Fruit fly (Drosophila melanogaster) whole organism, embryonic: Measurements from ENCODE around the gene CG42634.

Experiments used
- Atf6 ChIP-seq: fragments of 200-800 bp; sonication (Bioruptor generic); IDR thresholded peaks from 2 replicates; pipeline ENCODE4 v1.3.6; 2022; ENCODE audit warnings: missing biosample characterization, missing genetic modification characterization
- BEAF-32 ChIP-seq: fragments of 200-800 bp; sonication (Bioruptor generic); optimal IDR thresholded peaks from 3 replicates; lab custom pipeline; 2017; ENCODE audit warnings: missing biosample characterization, missing genetic modification characterization, mild to moderate bottlenecking, moderate library complexity, missing genetic modification reagents
- CG11247 ChIP-seq: fragments of 200-800 bp; sonication (Bioruptor generic); IDR thresholded peaks from 2 replicates; pipeline ENCODE4 v1.3.6; 2022; ENCODE audit warnings: missing biosample characterization, missing genetic modification characterization
- CG12104 ChIP-seq: fragments of 200-800 bp; sonication (Bioruptor generic); optimal IDR thresholded peaks from 3 replicates; lab custom pipeline; 2016; ENCODE audit warnings: missing biosample characterization, missing genetic modification characterization
- CG1832 ChIP-seq: fragments of 200-800 bp; sonication (Bioruptor generic); optimal IDR thresholded peaks from 2 replicates; lab custom pipeline; 2017; ENCODE audit warnings: missing biosample characterization, mild to moderate bottlenecking, missing genetic modification characterization, inconsistent platforms
- CG18599 ChIP-seq: fragments of 200-800 bp; sonication (Bioruptor generic); optimal IDR thresholded peaks from 3 replicates; lab custom pipeline; 2017; ENCODE audit warnings: missing biosample characterization, missing genetic modification characterization, mild to moderate bottlenecking, moderate library complexity, missing genetic modification reagents
- CG31388 ChIP-seq: fragments of 200-800 bp; sonication (Bioruptor generic); optimal IDR thresholded peaks from 2 replicates; lab custom pipeline; 2016; ENCODE audit warnings: missing biosample characterization, missing genetic modification characterization
- CG32532 ChIP-seq: fragments of 200-800 bp; sonication (Bioruptor generic); IDR thresholded peaks from 2 replicates; pipeline ENCODE4 v1.3.6; 2022; ENCODE audit warnings: missing biosample characterization, missing genetic modification characterization
- CG32767 ChIP-seq: fragments of 200-800 bp; sonication (Bioruptor generic); IDR thresholded peaks from 2 replicates; pipeline ENCODE4 v1.3.6; 2022; ENCODE audit warnings: missing biosample characterization, missing genetic modification characterization
- CG33213 ChIP-seq: fragments of 200-800 bp; sonication (Bioruptor generic); optimal IDR thresholded peaks from 3 replicates; lab custom pipeline; 2016; ENCODE audit warnings: missing biosample characterization, missing genetic modification characterization
- CG4328 ChIP-seq: fragments of 200-800 bp; sonication (Bioruptor generic); optimal IDR thresholded peaks from 3 replicates; lab custom pipeline; 2017; ENCODE audit warnings: missing biosample characterization, missing genetic modification reagents, missing genetic modification characterization
- CG8281 ChIP-seq: fragments of 200-800 bp; sonication (Bioruptor generic); optimal IDR thresholded peaks from 2 replicates; lab custom pipeline; 2018; ENCODE audit warnings: missing biosample characterization, mild to moderate bottlenecking, missing genetic modification characterization, moderate library complexity
- CG9437 ChIP-seq: fragments of 200-800 bp; sonication (Bioruptor generic); optimal IDR thresholded peaks from 2 replicates; lab custom pipeline; 2018; ENCODE audit warnings: missing biosample characterization, mild to moderate bottlenecking, missing genetic modification characterization
- CHES-1-like ChIP-seq: fragments of 200-800 bp; sonication (Bioruptor generic); optimal IDR thresholded peaks from 2 replicates; lab custom pipeline; 2016; ENCODE audit warnings: missing biosample characterization, missing genetic modification characterization
- CoRest ChIP-seq: fragments of 200-800 bp; sonication (Bioruptor generic); optimal IDR thresholded peaks from 3 replicates; lab custom pipeline; 2018; ENCODE audit warnings: missing biosample characterization, mild to moderate bottlenecking, missing genetic modification characterization, moderate library complexity
- CrebB ChIP-seq: fragments of 200-800 bp; sonication (Bioruptor generic); optimal IDR thresholded peaks from 3 replicates; lab custom pipeline; 2018; ENCODE audit warnings: missing biosample characterization, mild to moderate bottlenecking, missing genetic modification characterization
- Dbx ChIP-seq: fragments of 200-800 bp; sonication (Bioruptor generic); IDR thresholded peaks from 3 replicates; pipeline ENCODE4 v1.3.6; 2022; ENCODE audit warnings: missing biosample characterization, missing genetic modification characterization
- E2f1 ChIP-seq: fragments of 200-800 bp; sonication (Bioruptor generic); IDR thresholded peaks from 2 replicates; pipeline ENCODE4 v1.3.6; 2022; ENCODE audit warnings: missing biosample characterization, missing genetic modification characterization
- ERR ChIP-seq: fragments of 200-800 bp; sonication (Bioruptor generic); optimal IDR thresholded peaks from 2 replicates; lab custom pipeline; 2016; ENCODE audit warnings: missing biosample characterization, missing genetic modification characterization
- Ets97D ChIP-seq: fragments of 200-800 bp; sonication (Bioruptor generic); optimal IDR thresholded peaks from 3 replicates; lab custom pipeline; 2016; ENCODE audit warnings: missing biosample characterization, missing genetic modification characterization
- Gug ChIP-seq: fragments of 200-800 bp; sonication (Bioruptor generic); IDR thresholded peaks from 4 replicates; pipeline ENCODE4 v1.3.6; 2022; ENCODE audit warnings: missing biosample characterization, missing genetic modification characterization
- H15 ChIP-seq: fragments of 200-800 bp; sonication (Bioruptor generic); IDR thresholded peaks from 3 replicates; pipeline ENCODE4 v1.3.6; 2022; ENCODE audit warnings: missing biosample characterization, missing genetic modification characterization
- Hmr ChIP-seq: fragments of 200-800 bp; sonication (Bioruptor generic); optimal IDR thresholded peaks from 3 replicates; lab custom pipeline; 2017; ENCODE audit warnings: mild to moderate bottlenecking, missing biosample characterization, missing genetic modification reagents, missing genetic modification characterization
- Hsf ChIP-seq: fragments of 200-800 bp; sonication (Bioruptor generic); optimal IDR thresholded peaks from 3 replicates; lab custom pipeline; 2016; ENCODE audit warnings: missing biosample characterization, missing genetic modification characterization
- NC2α ChIP-seq: fragments of 200-800 bp; sonication (Bioruptor generic); optimal IDR thresholded peaks from 2 replicates; lab custom pipeline; 2016; ENCODE audit warnings: missing biosample characterization, missing genetic modification characterization
- Sin3A ChIP-seq: fragments of >200 bp; optimal IDR thresholded peaks from 2 replicates; lab custom pipeline; 2018
- Sry-δ ChIP-seq: fragments of 200-800 bp; sonication (Bioruptor generic); optimal IDR thresholded peaks from 2 replicates; lab custom pipeline; 2016; ENCODE audit warnings: missing biosample characterization, missing genetic modification characterization
- Xbp1 ChIP-seq: fragments of 200-800 bp; sonication (Bioruptor generic); optimal IDR thresholded peaks from 3 replicates; lab custom pipeline; 2016; ENCODE audit warnings: missing biosample characterization, mild to moderate bottlenecking, missing genetic modification characterization
- Xrp1 ChIP-seq: fragments of 200-800 bp; sonication (Bioruptor generic); IDR thresholded peaks from 2 replicates; pipeline ENCODE4 v1.3.6; 2022; ENCODE audit warnings: missing biosample characterization, missing genetic modification characterization
- ara ChIP-seq: fragments of 200-800 bp; sonication (Bioruptor generic); IDR thresholded peaks from 2 replicates; pipeline ENCODE4 v1.3.6; 2022; ENCODE audit warnings: missing biosample characterization, missing genetic modification characterization
- ato ChIP-seq: fragments of 200-800 bp; sonication (Bioruptor generic); IDR thresholded peaks from 2 replicates; pipeline ENCODE4 v1.3.6; 2022; ENCODE audit warnings: missing biosample characterization, missing genetic modification characterization; ENCODE audit not compliant: partially characterized antibody
- bab2 ChIP-seq: fragments of 200-800 bp; sonication (Bioruptor generic); optimal IDR thresholded peaks from 2 replicates; lab custom pipeline; 2016; ENCODE audit warnings: missing biosample characterization, missing genetic modification characterization
- bcd ChIP-seq: fragments of 200-800 bp; sonication (Bioruptor generic); optimal IDR thresholded peaks from 2 replicates; lab custom pipeline; 2017; ENCODE audit warnings: missing biosample characterization, mild to moderate bottlenecking, missing genetic modification characterization
- cg ChIP-seq: fragments of 200-800 bp; sonication (Bioruptor generic); optimal IDR thresholded peaks from 3 replicates; lab custom pipeline; 2019; ENCODE audit warnings: missing biosample characterization, mild to moderate bottlenecking, missing genetic modification characterization, moderate library complexity
- danr ChIP-seq: fragments of 200-800 bp; sonication (Bioruptor generic); IDR thresholded peaks from 2 replicates; pipeline ENCODE4 v1.3.6; 2022; ENCODE audit warnings: missing biosample characterization, missing genetic modification characterization
- ems ChIP-seq: fragments of 200-800 bp; sonication (Bioruptor generic); optimal IDR thresholded peaks from 3 replicates; lab custom pipeline; 2016; ENCODE audit warnings: missing biosample characterization, missing genetic modification characterization
- fu2 ChIP-seq: fragments of 200-800 bp; sonication (Bioruptor generic); optimal IDR thresholded peaks from 2 replicates; lab custom pipeline; 2016; ENCODE audit warnings: missing biosample characterization, missing genetic modification characterization
- klu ChIP-seq: fragments of 200-800 bp; sonication (Bioruptor generic); IDR thresholded peaks from 2 replicates; pipeline ENCODE4 v1.3.6; 2022; ENCODE audit warnings: missing biosample characterization, missing genetic modification characterization
- mam ChIP-seq: fragments of 200-800 bp; sonication (Bioruptor generic); optimal IDR thresholded peaks from 3 replicates; lab custom pipeline; 2016; ENCODE audit warnings: missing biosample characterization, missing genetic modification characterization
- nerfin-1 ChIP-seq: fragments of 200-800 bp; sonication (Bioruptor generic); optimal IDR thresholded peaks from 3 replicates; lab custom pipeline; 2019; ENCODE audit warnings: missing biosample characterization, mild to moderate bottlenecking, missing genetic modification characterization, moderate library complexity
- otp ChIP-seq: fragments of 200-800 bp; sonication (Bioruptor generic); IDR thresholded peaks from 3 replicates; pipeline ENCODE4, ENCODE4 v1.3.6; 2022; ENCODE audit warnings: missing biosample characterization, missing genetic modification characterization
- pzg ChIP-seq: fragments of 200-800 bp; sonication (Bioruptor generic); optimal IDR thresholded peaks from 3 replicates; lab custom pipeline; 2018; ENCODE audit warnings: missing biosample characterization, mild to moderate bottlenecking, missing genetic modification characterization, moderate library complexity
- salm ChIP-seq: fragments of 200-800 bp; sonication (Bioruptor generic); optimal IDR thresholded peaks from 2 replicates; lab custom pipeline; 2018; ENCODE audit warnings: missing biosample characterization, mild to moderate bottlenecking, missing genetic modification characterization
- shn ChIP-seq: fragments of 200-800 bp; sonication (Bioruptor generic); optimal IDR thresholded peaks from 3 replicates; lab custom pipeline; 2016; ENCODE audit warnings: missing biosample characterization, missing genetic modification characterization
- stwl ChIP-seq: fragments of 200-800 bp; sonication (Bioruptor generic); optimal IDR thresholded peaks from 3 replicates; lab custom pipeline; 2018; ENCODE audit warnings: missing biosample characterization, mild to moderate bottlenecking, missing genetic modification characterization, moderate library complexity
- tgo ChIP-seq: fragments of 200-800 bp; sonication (Bioruptor generic); IDR thresholded peaks from 3 replicates; pipeline ENCODE4 v1.3.6; 2022; ENCODE audit warnings: missing biosample characterization, missing genetic modification characterization
- tna ChIP-seq: fragments of 200-800 bp; sonication (Bioruptor generic); IDR thresholded peaks from 2 replicates; pipeline ENCODE4 v1.3.6; 2022; ENCODE audit warnings: missing biosample characterization, missing genetic modification characterization; ENCODE audit not compliant: partially characterized antibody
- unpg ChIP-seq: fragments of 200-800 bp; sonication (Bioruptor generic); optimal IDR thresholded peaks from 3 replicates; lab custom pipeline; 2018; ENCODE audit warnings: missing biosample characterization, mild to moderate bottlenecking, missing genetic modification characterization, moderate library complexity
- yki ChIP-seq: fragments of >200 bp; optimal IDR thresholded peaks from 3 replicates; lab custom pipeline; 2018
- zfh2 ChIP-seq: fragments of 200-800 bp; sonication (Bioruptor generic); optimal IDR thresholded peaks from 2 replicates; lab custom pipeline; 2016; ENCODE audit warnings: missing biosample characterization, missing genetic modification characterization

CG42634 gene

DNA sequence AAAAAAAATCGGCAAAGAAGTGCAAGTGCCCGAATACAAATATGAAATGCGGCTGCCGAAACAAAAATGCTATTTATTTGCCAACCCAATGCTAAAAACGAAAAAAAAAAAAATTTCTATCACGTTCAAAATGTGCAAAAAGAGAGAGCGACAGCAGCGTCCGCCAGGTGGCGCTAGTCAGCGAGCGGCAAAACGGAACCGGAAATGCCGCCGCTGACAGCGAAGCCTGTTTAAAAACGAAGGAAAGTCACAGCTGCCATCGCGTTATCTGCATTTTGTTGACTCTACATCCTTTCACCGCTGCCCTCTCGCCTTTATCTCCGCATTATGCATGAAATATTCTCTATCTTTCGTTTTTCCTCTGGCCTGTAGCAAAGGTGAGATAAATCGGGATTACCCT is 47.5 kb upstream of the CG42634 start (continued):
- no peak for TF ChIP-seq cg

- TF ChIP-seq NC2α (GFP tag; lab: Kevin White, UChicago) (no peak), ara (GFP tag; lab: Robert Waterston, UW) (no peak), CG9437 (GFP tag; lab: Kevin White, UChicago) (peak; percentile 18), Sin3A (lab: Kevin White, UChicago) (peak; percentile 54), nerfin-1 (tag; lab: Kevin White, UChicago) (peak; percentile 99), CrebB (tag; lab: Kevin White, UChicago) (peak; percentile 14), pzg (GFP tag; lab: Kevin White, UChicago) (peak; percentile 89), Dbx (GFP tag; lab: Robert Waterston, UW) (peak; percentile 82), salm (tag; lab: Kevin White, UChicago) (no peak), tna (GFP tag; lab: Robert Waterston, UW) (peak; percentile 83), klu (GFP tag; lab: Robert Waterston, UW) (no peak), unpg (GFP tag; lab: Kevin White, UChicago) (no peak), bcd (peak; percentile 48), CG8281 (no peak), CG11247 (GFP tag; lab: Robert Waterston, UW) (peak; percentile 6; the same call in 1 of the 2 replicates), ems (GFP tag; lab: Kevin White, UChicago) (peak; percentile 10), CG33213 (no peak), CG1832 (GFP tag; lab: Kevin White, UChicago) (peak; percentile 37), otp (GFP tag; lab: Robert Waterston, UW) (no peak; the same call in 2 of the 3 replicates), bab2 (GFP tag; lab: Kevin White, UChicago) (peak; percentile 23), ERR (GFP tag; lab: Kevin White, UChicago) (peak; percentile 43), CG12104 (GFP tag; lab: Kevin White, UChicago) (no peak), CG18599 (GFP tag; lab: Kevin White, UChicago) (peak; percentile 40), Xbp1 (GFP tag; lab: Kevin White, UChicago) (peak; percentile 58), stwl (peak; percentile 96), Hmr (GFP tag; lab: Kevin White, UChicago) (peak; percentile 71), CG32532 (GFP tag; lab: Robert Waterston, UW) (peak; percentile 70), Sry-δ (GFP tag; lab: Kevin White, UChicago) (peak; percentile 98), CHES-1-like (GFP tag; lab: Kevin White, UChicago) (peak; percentile 80), tgo (GFP tag; lab: Robert Waterston, UW) (peak; percentile 33; the same call in 1 of the 3 replicates), fu2 (GFP tag; lab: Kevin White, UChicago) (peak; percentile 44), Xrp1 (GFP tag; lab: Robert Waterston, UW) (peak; percentile 60), CG32767 (GFP tag; lab: Robert Waterston, UW) (no peak), H15 (GFP tag; lab: Robert Waterston, UW) (peak; percentile 53; the same call in 1 of the 3 replicates), Gug (GFP tag; lab: Robert Waterston, UW) (peak; percentile 44; the same call in 3 of the 4 replicates), ato (GFP tag; lab: Robert Waterston, UW) (peak; percentile 89), Ets97D (peak; percentile 89), BEAF-32 (GFP tag; lab: Kevin White, UChicago) (peak; percentile 91), danr (0 out of 2 replicates have a peak, but pooled peaks have one; percentile 34), mam (GFP tag; lab: Kevin White, UChicago) (peak; percentile 66), Atf6 (GFP tag; lab: Robert Waterston, UW) (peak; percentile 24; the same call in 1 of the 2 replicates), E2f1 (GFP tag; lab: Robert Waterston, UW) (peak; percentile 57; the same call in 1 of the 2 replicates), yki (lab: Kevin White, UChicago) (peak; percentile 26), zfh2 (GFP tag; lab: Kevin White, UChicago) (peak; percentile 47), shn (GFP tag; lab: Kevin White, UChicago) (peak; percentile 13), Hsf (peak; percentile 75), CoRest (tag; lab: Kevin White, UChicago) (peak; percentile 40), CG31388 (GFP tag; lab: Kevin White, UChicago) (no peak), CG4328 (no peak)
These were observed 44.6 kb upstream of the CG42634 start, which contains the start of gene CG5674 for dm6 chr2L:17963071-17963567. Gene CG5674 (plus strand): TSS chr2L:17963379.
